Worm (Caenorhabditis elegans) whole organism, midembryonic: ENCODE results near the gene srz-5.
"Not testable (repeated sequence)": the region's sequence is repeated elsewhere in the genome, so short reads cannot be mapped to it uniquely, and the experiment has no call there.

ENCODE experiments used
- T22C8.4 ChIP-seq: fragments of 200-800 bp; sonication (Bioruptor generic); IDR thresholded peaks from 2 replicates; pipeline ENCODE4 v1.3.6; 2022; ENCODE audit warnings: missing genetic modification characterization, missing compliant biosample characterization
- cog-1 ChIP-seq: sonication (generic microtip); optimal IDR thresholded peaks from 2 replicates; lab custom pipeline; 2016; ENCODE audit warnings: missing genetic modification characterization, missing compliant biosample characterization
- flt-1 ChIP-seq: fragments of 200-800 bp; sonication (Bioruptor generic); IDR thresholded peaks from 2 replicates; pipeline ENCODE4 v1.3.6; 2022; ENCODE audit warnings: missing genetic modification characterization, missing compliant biosample characterization
- klf-2 ChIP-seq: fragments of 200-800 bp; sonication (Bioruptor generic); conservative IDR thresholded peaks from 2 replicates; pipeline ENCODE4 v1.3.6; 2022; ENCODE audit warnings: missing genetic modification reagents, missing genetic modification characterization, missing compliant biosample characterization
- med-1 ChIP-seq: sonication (generic microtip); optimal IDR thresholded peaks from 2 replicates; lab custom pipeline; 2017; ENCODE audit warnings: missing genetic modification characterization, mild to moderate bottlenecking, missing compliant biosample characterization, antibody characterized with exemption, missing genetic modification reagents; ENCODE audit not compliant: insufficient read depth
- ref-1 ChIP-seq: fragments of 200-800 bp; sonication (Bioruptor generic); conservative IDR thresholded peaks from 2 replicates; pipeline ENCODE4 v1.3.6; 2022; ENCODE audit warnings: missing genetic modification reagents, missing genetic modification characterization, missing compliant biosample characterization
- tab-1 ChIP-seq: fragments of 200-800 bp; sonication (Bioruptor generic); IDR thresholded peaks from 2 replicates; pipeline ENCODE4 v1.3.6; 2022; ENCODE audit warnings: missing genetic modification characterization, missing compliant biosample characterization
- ztf-23 ChIP-seq: fragments of 200-800 bp; sonication (Bioruptor generic); IDR thresholded peaks from 2 replicates; pipeline ENCODE4 v1.3.6; 2022; ENCODE audit warnings: missing genetic modification reagents, missing genetic modification characterization, missing compliant biosample characterization
- ztf-29 ChIP-seq: fragments of 200-800 bp; sonication (Bioruptor generic); IDR thresholded peaks from 2 replicates; pipeline ENCODE4 v1.3.6; 2022; ENCODE audit warnings: missing genetic modification reagents, missing genetic modification characterization, missing compliant biosample characterization

Gene srz-5

ce11 chrII:3499386-3499785 lies 15.1 kb downstream of the srz-5 start, which contains the start of gene Y49F6B.9:
TSS of gene Y49F6B.9 (minus strand) at chrII:3499387.
- TF ChIP-seq med-1 (GFP tag; lab: Kevin White, UChicago), result no peak
- no peak for TF ChIP-seq ztf-23 (GFP tag; lab: Robert Waterston, UW)
- TF ChIP-seq ztf-29 (GFP tag; lab: Robert Waterston, UW), result no peak
- TF ChIP-seq tab-1 (GFP tag; lab: Robert Waterston, UW), result no peak
- TF ChIP-seq flt-1 (GFP tag; lab: Robert Waterston, UW), result no peak
- no peak for TF ChIP-seq ref-1 (GFP tag; lab: Robert Waterston, UW)
- TF ChIP-seq cog-1 (tag; lab: Kevin White, UChicago), result no peak
- TF ChIP-seq klf-2, result no peak
- TF ChIP-seq T22C8.4 (GFP tag; lab: Robert Waterston, UW), result no peak

- not testable (repeated sequence) for TF ChIP-seq T22C8.4 (GFP tag; lab: Robert Waterston, UW); klf-2; tab-1 (GFP tag; lab: Robert Waterston, UW)
Measured at ce11 chrII:3490797-3491196, 23.7 kb downstream of the srz-5 start, which contains the start of gene fbxb-112. TSS of gene fbxb-112 (plus strand) at chrII:3491097.

- TF ChIP-seq klf-2 (0 out of 2 replicates have a peak, but pooled peaks have one; percentile 45), cog-1 (tag; lab: Kevin White, UChicago) (peak; percentile 39), flt-1 (GFP tag; lab: Robert Waterston, UW) (peak; percentile 67; the same call in 1 of the 2 replicates), T22C8.4 (GFP tag; lab: Robert Waterston, UW) (no peak), med-1 (GFP tag; lab: Kevin White, UChicago) (no peak), ref-1 (GFP tag; lab: Robert Waterston, UW) (no peak), ztf-29 (GFP tag; lab: Robert Waterston, UW) (no peak), ztf-23 (GFP tag; lab: Robert Waterston, UW) (peak; percentile 74), tab-1 (GFP tag; lab: Robert Waterston, UW) (no peak)
Measured at ce11 chrII:3482231-3482630, 32.3 kb downstream of the srz-5 start, which contains the start of gene smu-2. TSS of gene smu-2 (plus strand) at chrII:3482408.

ce11 chrII:3481584-3481983 lies 32.9 kb downstream of the srz-5 start, which contains the start of gene Y49F6B.8:
TSS of gene Y49F6B.8 (minus strand) at chrII:3481684.
- no peak for TF ChIP-seq med-1 (GFP tag; lab: Kevin White, UChicago)
- TF ChIP-seq cog-1 (tag; lab: Kevin White, UChicago), result no peak
- TF ChIP-seq tab-1 (GFP tag; lab: Robert Waterston, UW), result no peak
- TF ChIP-seq flt-1 (GFP tag; lab: Robert Waterston, UW), result no peak
- no peak for TF ChIP-seq klf-2
- TF ChIP-seq ztf-29 (GFP tag; lab: Robert Waterston, UW), result no peak
- no peak for TF ChIP-seq ref-1 (GFP tag; lab: Robert Waterston, UW)
- no peak for TF ChIP-seq T22C8.4 (GFP tag; lab: Robert Waterston, UW)
- TF ChIP-seq ztf-23 (GFP tag; lab: Robert Waterston, UW), result no peak

- no peak for TF ChIP-seq tab-1 (GFP tag; lab: Robert Waterston, UW)
- no peak for TF ChIP-seq ref-1 (GFP tag; lab: Robert Waterston, UW)
- TF ChIP-seq med-1 (GFP tag; lab: Kevin White, UChicago), result no peak
- no peak for TF ChIP-seq klf-2
- no peak for TF ChIP-seq flt-1 (GFP tag; lab: Robert Waterston, UW)
- no peak for TF ChIP-seq T22C8.4 (GFP tag; lab: Robert Waterston, UW)
- no peak for TF ChIP-seq ztf-23 (GFP tag; lab: Robert Waterston, UW)
- TF ChIP-seq cog-1 (tag; lab: Kevin White, UChicago), result no peak
- no peak for TF ChIP-seq ztf-29 (GFP tag; lab: Robert Waterston, UW)
Measured at ce11 chrII:3477171-3477570, 37.4 kb downstream of the srz-5 start, which contains the start of gene fbxb-104. TSS of gene fbxb-104 (minus strand) at chrII:3477271.

- TF ChIP-seq ztf-29 (GFP tag; lab: Robert Waterston, UW) (0 out of 2 replicates have a peak, but pooled peaks have one; percentile 13), T22C8.4 (GFP tag; lab: Robert Waterston, UW) (no peak)
Measured at ce11 chrII:3476536-3476935, 38.0 kb downstream of the srz-5 start.

ce11 chrII:3473744-3474143 lies 40.8 kb downstream of the srz-5 start, which contains the start of gene sdz-32:
TSS of gene sdz-32 (plus strand) at chrII:3474044.
- TF ChIP-seq klf-2 (no peak), flt-1 (GFP tag; lab: Robert Waterston, UW) (no peak), T22C8.4 (GFP tag; lab: Robert Waterston, UW) (no peak), med-1 (GFP tag; lab: Kevin White, UChicago) (no peak), ref-1 (GFP tag; lab: Robert Waterston, UW) (no peak), cog-1 (tag; lab: Kevin White, UChicago) (no peak), ztf-29 (GFP tag; lab: Robert Waterston, UW) (no peak), ztf-23 (GFP tag; lab: Robert Waterston, UW) (no peak), tab-1 (GFP tag; lab: Robert Waterston, UW) (no peak)

ce11 chrII:3472817-3473216 lies 41.7 kb downstream of the srz-5 start, which contains the start of gene Y49F6B.6:
TSS of gene Y49F6B.6 (plus strand) at chrII:3473117.
- TF ChIP-seq klf-2, result no peak

ce11 chrII:3472316-3472715 lies 42.2 kb downstream of the srz-5 start, which contains the start of gene Y49F6B.12:
TSS of gene Y49F6B.12 (minus strand) at chrII:3472416.
- TF ChIP-seq tab-1 (GFP tag; lab: Robert Waterston, UW) (no peak), T22C8.4 (GFP tag; lab: Robert Waterston, UW) (no peak), cog-1 (tag; lab: Kevin White, UChicago) (no peak), flt-1 (GFP tag; lab: Robert Waterston, UW) (no peak), ztf-29 (GFP tag; lab: Robert Waterston, UW) (no peak), med-1 (GFP tag; lab: Kevin White, UChicago) (no peak), ref-1 (GFP tag; lab: Robert Waterston, UW) (no peak), ztf-23 (GFP tag; lab: Robert Waterston, UW) (no peak), klf-2 (no peak)
